Worm (Caenorhabditis elegans): ENCODE data around the gene K10D6.4.

- TF ChIP-seq nfya-1 (tag; optimal IDR thresholded peaks at IDR 0.05; ENCODE audit: borderline replicate concordance, insufficient read depth) (no peak), die-1 (tag; optimal IDR thresholded peaks at IDR 0.05) (no peak), athp-1 (tag; optimal IDR thresholded peaks at IDR 0.05) (no peak), let-526 (GFP tag; IDR thresholded peaks at IDR 0.05) (no peak), snpc-4 (GFP tag; optimal IDR thresholded peaks at IDR 0.05) (no peak), snpc-4 (tag; optimal IDR thresholded peaks at IDR 0.05) (no peak), snpc-1.1 (tag; optimal IDR thresholded peaks at IDR 0.05; ENCODE audit: insufficient read depth) (no peak)
Measured at ce11 chrV:11180951-11181350, 20.8 kb upstream of the K10D6.4 start.
